Worm (Caenorhabditis elegans): ENCODE results near the gene zchc-1A.

- TF ChIP-seq ztf-11 (tag; optimal IDR thresholded peaks at IDR 0.05): no peak
- TF ChIP-seq nhr-11 (tag; optimal IDR thresholded peaks at IDR 0.05): peak; percentile 80
These were observed 25.7 kb downstream of the zchc-1A start for ce11 chrX:5199825-5200373.
